Worm (Caenorhabditis elegans) whole organism, L3 larva: Measurements from ENCODE around the gene isw-1.
A peak's percentile ranks its signal among the peaks of the same experiment; 100 is the strongest.

Experiments
- R02D3.7 ChIP-seq: fragments of 150-350 bp; optimal IDR thresholded peaks from 2 replicates; lab custom pipeline; 2014; ENCODE audit warnings: missing biosample characterization, missing genetic modification characterization
- ZK546.5 ChIP-seq: sonication (generic microtip); optimal IDR thresholded peaks from 2 replicates; lab custom pipeline; 2017; ENCODE audit warnings: missing biosample characterization, missing genetic modification characterization
- aly-2 ChIP-seq: fragments of 150-350 bp; optimal IDR thresholded peaks from 2 replicates; lab custom pipeline; 2014; ENCODE audit warnings: missing biosample characterization, missing genetic modification characterization
- ama-1 ChIP-seq: fragments of 150-350 bp; optimal IDR thresholded peaks from 2 replicates; lab custom pipeline; 2018
- ceh-16 ChIP-seq: sonication (generic microtip); optimal IDR thresholded peaks from 2 replicates; lab custom pipeline; 2017; ENCODE audit warnings: missing biosample characterization, missing genetic modification characterization
- ceh-28 ChIP-seq: fragments of 150-350 bp; optimal IDR thresholded peaks from 2 replicates; lab custom pipeline; 2014; ENCODE audit warnings: missing biosample characterization, missing genetic modification reagents, missing genetic modification characterization
- ceh-82 ChIP-seq: fragments of 150-350 bp; optimal IDR thresholded peaks from 2 replicates; lab custom pipeline; 2014; ENCODE audit warnings: missing biosample characterization, missing genetic modification characterization
- ceh-9 ChIP-seq: sonication (generic microtip); optimal IDR thresholded peaks from 2 replicates; lab custom pipeline; 2018; ENCODE audit warnings: missing biosample characterization, missing genetic modification characterization
- daf-12 ChIP-seq: fragments of 150-350 bp; optimal IDR thresholded peaks from 2 replicates; lab custom pipeline; 2014; ENCODE audit warnings: missing biosample characterization, missing genetic modification reagents, missing genetic modification characterization
- egl-27 ChIP-seq: sonication (generic microtip); optimal IDR thresholded peaks from 4 replicates; lab custom pipeline; 2017; ENCODE audit warnings: missing biosample characterization, missing genetic modification reagents, missing genetic modification characterization
- elt-1 ChIP-seq: fragments of 150-350 bp; optimal IDR thresholded peaks from 2 replicates; lab custom pipeline; 2014; ENCODE audit warnings: missing biosample characterization, missing genetic modification characterization
- elt-2 ChIP-seq: sonication (generic microtip); optimal IDR thresholded peaks from 2 replicates; lab custom pipeline; 2016; ENCODE audit warnings: missing genetic modification reagents, mild to moderate bottlenecking, missing genetic modification characterization, missing compliant biosample characterization
- elt-3 ChIP-seq, 3 experiments: fragments of 150-350 bp in 1 of 3; sonication (generic microtip) in 2 of 3; optimal IDR thresholded peaks; 2 replicates in 2 of 3; 4 replicates in 1 of 3; lab custom pipeline; 2014 to 2017; ENCODE audit warnings: missing biosample characterization in 3 of 3, missing genetic modification characterization in 3 of 3
- eor-1 ChIP-seq, 2 experiments: fragments of 150-350 bp; optimal IDR thresholded peaks; 2 replicates each; lab custom pipeline; 2014 to 2018; ENCODE audit warnings: missing biosample characterization in 2 of 2, missing genetic modification characterization in 2 of 2
- fkh-10 ChIP-seq: sonication (generic microtip); optimal IDR thresholded peaks from 2 replicates; lab custom pipeline; 2017; ENCODE audit warnings: missing biosample characterization, missing genetic modification reagents, missing genetic modification characterization
- fos-1 ChIP-seq: fragments of 150-350 bp; optimal IDR thresholded peaks from 2 replicates; lab custom pipeline; 2014; ENCODE audit warnings: missing biosample characterization, missing genetic modification characterization
- jun-1 ChIP-seq: fragments of 150-350 bp; optimal IDR thresholded peaks from 2 replicates; lab custom pipeline; 2014; ENCODE audit warnings: missing biosample characterization, missing genetic modification reagents, missing genetic modification characterization
- lin-15B ChIP-seq: fragments of 150-350 bp; optimal IDR thresholded peaks from 2 replicates; lab custom pipeline; 2014; ENCODE audit warnings: missing biosample characterization, missing genetic modification characterization
- lin-39 ChIP-seq: fragments of 150-350 bp; optimal IDR thresholded peaks from 2 replicates; lab custom pipeline; 2018; ENCODE audit warnings: missing biosample characterization, missing genetic modification reagents, missing genetic modification characterization
- lsy-12 ChIP-seq: sonication (generic microtip); optimal IDR thresholded peaks from 2 replicates; lab custom pipeline; 2016; ENCODE audit warnings: mild to moderate bottlenecking, missing genetic modification characterization, missing compliant biosample characterization
- mdl-1 ChIP-seq: fragments of 150-350 bp; optimal IDR thresholded peaks from 2 replicates; lab custom pipeline; 2014; ENCODE audit warnings: missing biosample characterization, missing genetic modification characterization
- mml-1 ChIP-seq: fragments of 150-350 bp; sonication (generic microtip); optimal IDR thresholded peaks from 3 replicates; lab custom pipeline; 2014; ENCODE audit warnings: missing biosample characterization, missing genetic modification characterization
- nfya-1 ChIP-seq: sonication (generic microtip); optimal IDR thresholded peaks from 2 replicates; lab custom pipeline; 2017; ENCODE audit warnings: missing genetic modification characterization, mild to moderate bottlenecking, missing compliant biosample characterization, antibody characterized with exemption, moderate library complexity; ENCODE audit not compliant: insufficient read depth
- nhr-11 ChIP-seq: fragments of 150-350 bp; optimal IDR thresholded peaks from 2 replicates; lab custom pipeline; 2014; ENCODE audit warnings: missing biosample characterization, missing genetic modification characterization
- nhr-12 ChIP-seq: fragments of 150-350 bp; optimal IDR thresholded peaks from 2 replicates; lab custom pipeline; 2014; ENCODE audit warnings: missing biosample characterization, missing genetic modification characterization
- nhr-23 ChIP-seq: fragments of 150-350 bp; optimal IDR thresholded peaks from 2 replicates; lab custom pipeline; 2014; ENCODE audit warnings: missing biosample characterization, missing genetic modification reagents, missing genetic modification characterization
- nhr-237 ChIP-seq: fragments of 150-350 bp; optimal IDR thresholded peaks from 2 replicates; lab custom pipeline; 2014; ENCODE audit warnings: missing biosample characterization, missing genetic modification characterization
- nhr-25 ChIP-seq: sonication (generic microtip); optimal IDR thresholded peaks from 2 replicates; lab custom pipeline; 2017; ENCODE audit warnings: missing biosample characterization, missing genetic modification characterization
- nhr-28 ChIP-seq: fragments of 150-350 bp; optimal IDR thresholded peaks from 2 replicates; lab custom pipeline; 2014; ENCODE audit warnings: missing biosample characterization, missing genetic modification characterization
- nhr-43 ChIP-seq: sonication (generic microtip); optimal IDR thresholded peaks from 2 replicates; lab custom pipeline; 2016; ENCODE audit warnings: mild to moderate bottlenecking, missing genetic modification characterization, missing compliant biosample characterization; ENCODE audit not compliant: poor library complexity, severe bottlenecking
- nhr-67 ChIP-seq: fragments of 150-350 bp; optimal IDR thresholded peaks from 2 replicates; lab custom pipeline; 2014; ENCODE audit warnings: missing biosample characterization, missing genetic modification characterization
- nhr-76 ChIP-seq: fragments of 150-350 bp; sonication (generic microtip); optimal IDR thresholded peaks from 5 replicates; lab custom pipeline; 2014; ENCODE audit warnings: missing biosample characterization, missing genetic modification characterization
- pha-4 ChIP-seq: fragments of 150-350 bp; optimal IDR thresholded peaks from 2 replicates; lab custom pipeline; 2014; ENCODE audit warnings: missing biosample characterization, missing genetic modification reagents, missing genetic modification characterization
- pqm-1 ChIP-seq: fragments of 150-350 bp; optimal IDR thresholded peaks from 2 replicates; lab custom pipeline; 2017; ENCODE audit warnings: missing biosample characterization, missing genetic modification characterization, inconsistent platforms
- sea-2 ChIP-seq: fragments of 150-350 bp; sonication (generic microtip); optimal IDR thresholded peaks from 4 replicates; lab custom pipeline; 2014; ENCODE audit warnings: missing biosample characterization, missing genetic modification reagents, missing genetic modification characterization
- skn-1 ChIP-seq: fragments of 150-350 bp; optimal IDR thresholded peaks from 2 replicates; lab custom pipeline; 2014; ENCODE audit warnings: missing biosample characterization, missing genetic modification characterization
- snpc-4 ChIP-seq: fragments of 150-350 bp; optimal IDR thresholded peaks from 2 replicates; lab custom pipeline; 2014; ENCODE audit warnings: missing biosample characterization, missing genetic modification characterization
- tbx-2 ChIP-seq: sonication (generic microtip); optimal IDR thresholded peaks from 2 replicates; lab custom pipeline; 2016; ENCODE audit warnings: mild to moderate bottlenecking, missing genetic modification characterization, missing compliant biosample characterization
- unc-39 ChIP-seq: sonication (generic microtip); optimal IDR thresholded peaks from 4 replicates; lab custom pipeline; 2017; ENCODE audit warnings: missing biosample characterization, missing genetic modification characterization
- unc-62 ChIP-seq: fragments of 150-350 bp; sonication (generic microtip); optimal IDR thresholded peaks from 4 replicates; lab custom pipeline; 2014; ENCODE audit warnings: missing biosample characterization, missing genetic modification reagents, missing genetic modification characterization
- zag-1 ChIP-seq: fragments of 150-350 bp; optimal IDR thresholded peaks from 2 replicates; lab custom pipeline; 2014; ENCODE audit warnings: missing biosample characterization, missing genetic modification characterization
- ztf-11 ChIP-seq: fragments of 150-350 bp; optimal IDR thresholded peaks from 2 replicates; lab custom pipeline; 2014; ENCODE audit warnings: missing biosample characterization, missing genetic modification characterization
- ztf-4 ChIP-seq: fragments of 150-350 bp; optimal IDR thresholded peaks from 2 replicates; lab custom pipeline; 2014; ENCODE audit warnings: missing biosample characterization, missing genetic modification characterization

The isw-1 gene

ce11 chrIII:6709983-6710382 is at the start of gene isw-1:
Gene isw-1 (minus strand): TSS chrIII:6710100.
- TF ChIP-seq tbx-2 (tag; lab: Kevin White, UChicago): no peak
- TF ChIP-seq nhr-76 (tag; lab: Kevin White, UChicago): no peak
- no peak for TF ChIP-seq nhr-28
- no peak for TF ChIP-seq nhr-237 (tag; lab: Kevin White, UChicago)
- peak; percentile 60 for TF ChIP-seq ceh-28 (tag; lab: Kevin White, UChicago)
- peak; percentile 58 for TF ChIP-seq lin-15B (tag; lab: Kevin White, UChicago)
- no peak for TF ChIP-seq pha-4 (tag; lab: Kevin White, UChicago)
- no peak for TF ChIP-seq lsy-12 (tag; lab: Kevin White, UChicago)
- TF ChIP-seq unc-62: no peak
- no peak for TF ChIP-seq aly-2 (tag; lab: Kevin White, UChicago)
- TF ChIP-seq ceh-82: no peak
- no peak for TF ChIP-seq R02D3.7 (tag; lab: Kevin White, UChicago)
- TF ChIP-seq nhr-43 (tag; lab: Kevin White, UChicago): no peak
- TF ChIP-seq pqm-1 (tag; lab: Kevin White, UChicago): no peak
- TF ChIP-seq zag-1 (tag; lab: Kevin White, UChicago): no peak
- TF ChIP-seq daf-12: no peak
- TF ChIP-seq ceh-16 (tag; lab: Kevin White, UChicago): no peak
- TF ChIP-seq mml-1 (tag; lab: Kevin White, UChicago): no peak
- TF ChIP-seq ZK546.5 (tag; lab: Kevin White, UChicago): no peak
- TF ChIP-seq ama-1: no peak
- TF ChIP-seq ztf-4 (tag; lab: Kevin White, UChicago): no peak
- TF ChIP-seq elt-2 (tag; lab: Kevin White, UChicago): no peak
- no peak for TF ChIP-seq ceh-9
- peak; percentile 48 for TF ChIP-seq nhr-25 (tag; lab: Kevin White, UChicago)
- no peak for TF ChIP-seq eor-1 (tag; optimal IDR thresholded peaks at IDR 0.05; lab: Kevin White, UChicago)
- no peak for TF ChIP-seq skn-1
- no peak for TF ChIP-seq egl-27 (tag; lab: Kevin White, UChicago)
- no peak for TF ChIP-seq fos-1 (tag; lab: Kevin White, UChicago)
- no peak for TF ChIP-seq jun-1 (tag; lab: Kevin White, UChicago)
- TF ChIP-seq nhr-11 (tag; lab: Kevin White, UChicago): no peak
- peak; percentile 16 for TF ChIP-seq lin-39 (tag; lab: Kevin White, UChicago)
- no peak for TF ChIP-seq snpc-4 (tag; lab: Kevin White, UChicago)
- no peak for TF ChIP-seq nfya-1
- peak; percentile 51 for TF ChIP-seq nhr-23 (tag; lab: Kevin White, UChicago)
- no peak for TF ChIP-seq unc-39 (tag; lab: Kevin White, UChicago)
- no peak for TF ChIP-seq nhr-67
- TF ChIP-seq elt-1 (tag; lab: Kevin White, UChicago): no peak
- no peak for TF ChIP-seq elt-3 (tag; optimal IDR thresholded peaks at IDR 0.05; lab: Kevin White, UChicago)

- TF ChIP-seq nhr-11 (tag; lab: Kevin White, UChicago) (no peak), aly-2 (tag; lab: Kevin White, UChicago) (no peak), elt-3 (tag; optimal IDR thresholded peaks at IDR 0.05; lab: Kevin White, UChicago) (no peak), lin-39 (tag; lab: Kevin White, UChicago) (no peak), ztf-11 (no peak), elt-1 (tag; lab: Kevin White, UChicago) (no peak), pha-4 (tag; lab: Kevin White, UChicago) (no peak), ceh-82 (no peak), sea-2 (GFP tag; lab: Kevin White, UChicago) (no peak), fkh-10 (GFP tag; lab: Kevin White, UChicago) (no peak), nhr-12 (tag; lab: Kevin White, UChicago) (no peak), zag-1 (tag; lab: Kevin White, UChicago) (no peak), nhr-43 (tag; lab: Kevin White, UChicago) (no peak), lsy-12 (tag; lab: Kevin White, UChicago) (no peak), mdl-1 (tag; lab: Kevin White, UChicago) (no peak), nhr-23 (tag; lab: Kevin White, UChicago) (no peak), egl-27 (tag; lab: Kevin White, UChicago) (no peak), nhr-67 (no peak), ama-1 (no peak)
These were observed 46.9 kb upstream of the isw-1 start for ce11 chrIII:6756769-6757168.
